Worm (Caenorhabditis elegans): ENCODE measurements around the gene F58G6.3.

- TF ChIP-seq hmg-4 (GFP tag; optimal IDR thresholded peaks at IDR 0.05) (no peak), ama-1 (optimal IDR thresholded peaks at IDR 0.05) (no peak), tbx-37 (GFP tag; conservative IDR thresholded peaks at IDR 0.05) (no peak), ceh-13 (GFP tag; optimal IDR thresholded peaks at IDR 0.05) (no peak), tbx-11 (GFP tag; IDR thresholded peaks at IDR 0.05) (no peak), aly-1 (tag; optimal IDR thresholded peaks at IDR 0.05) (no peak), B0310.2 (tag; optimal IDR thresholded peaks at IDR 0.05) (no peak)
Observed at ce11 chrIV:9631579-9631978, 21.8 kb upstream of the F58G6.3 start.

Data from whole organism, early embryonic.